Fruit fly (Drosophila melanogaster) whole organism, embryonic: ENCODE measurements around the gene Nph.

Source experiments
- Ada2b ChIP-seq: fragments of 200-800 bp; sonication (Bioruptor generic); IDR thresholded peaks from 2 replicates; pipeline ENCODE4 v1.3.6; 2022; ENCODE audit warnings: missing biosample characterization, missing genetic modification characterization
- Antp ChIP-seq: fragments of 200-800 bp; sonication (Bioruptor generic); optimal IDR thresholded peaks from 3 replicates; lab custom pipeline; 2016; ENCODE audit warnings: missing biosample characterization, missing genetic modification characterization
- Bgb ChIP-seq: fragments of 200-800 bp; sonication (Bioruptor generic); IDR thresholded peaks from 2 replicates; pipeline ENCODE4 v1.3.6; 2022; ENCODE audit warnings: missing biosample characterization, missing genetic modification characterization; ENCODE audit not compliant: partially characterized antibody
- Blimp-1 ChIP-seq: fragments of 200-800 bp; sonication (Bioruptor generic); optimal IDR thresholded peaks from 3 replicates; lab custom pipeline; 2018; ENCODE audit warnings: missing biosample characterization, missing genetic modification characterization, mild to moderate bottlenecking, moderate library complexity, missing genetic modification reagents
- CG11398 ChIP-seq: fragments of 200-800 bp; sonication (Bioruptor generic); optimal IDR thresholded peaks from 2 replicates; lab custom pipeline; 2016; ENCODE audit warnings: missing biosample characterization, missing genetic modification characterization
- CG11695 ChIP-seq: fragments of 200-800 bp; sonication (Bioruptor generic); IDR thresholded peaks from 3 replicates; pipeline ENCODE4 v1.3.6; 2022; ENCODE audit warnings: missing biosample characterization, missing genetic modification characterization
- CG13296 ChIP-seq: fragments of 200-800 bp; sonication (Bioruptor generic); optimal IDR thresholded peaks from 3 replicates; lab custom pipeline; 2018; ENCODE audit warnings: missing biosample characterization, mild to moderate bottlenecking, missing genetic modification characterization
- CG14667 ChIP-seq: fragments of 200-800 bp; sonication (Bioruptor generic); IDR thresholded peaks from 2 replicates; pipeline ENCODE4 v1.3.6; 2022; ENCODE audit warnings: missing biosample characterization, missing genetic modification characterization
- CG1602 ChIP-seq: fragments of 200-800 bp; sonication (Bioruptor generic); optimal IDR thresholded peaks from 3 replicates; lab custom pipeline; 2016; ENCODE audit warnings: missing biosample characterization, missing genetic modification characterization
- CG17829 ChIP-seq: fragments of 200-800 bp; optimal IDR thresholded peaks from 2 replicates; lab custom pipeline; 2019; ENCODE audit warnings: missing biosample characterization, mild to moderate bottlenecking, missing genetic modification characterization, moderate library complexity
- CG1792 ChIP-seq: fragments of 200-800 bp; sonication (Bioruptor generic); optimal IDR thresholded peaks from 2 replicates; lab custom pipeline; 2016; ENCODE audit warnings: missing biosample characterization, missing genetic modification characterization
- CG2712 ChIP-seq: fragments of 200-800 bp; optimal IDR thresholded peaks from 3 replicates; lab custom pipeline; 2019; ENCODE audit warnings: missing biosample characterization, mild to moderate bottlenecking, missing genetic modification characterization, moderate library complexity
- CG3065 ChIP-seq: fragments of 200-800 bp; sonication (Bioruptor generic); optimal IDR thresholded peaks from 2 replicates; lab custom pipeline; 2016; ENCODE audit warnings: missing biosample characterization, missing genetic modification characterization
- CG34422 ChIP-seq: fragments of 200-800 bp; sonication (Bioruptor generic); IDR thresholded peaks from 3 replicates; pipeline ENCODE4 v1.3.6; 2022; ENCODE audit warnings: missing biosample characterization, missing genetic modification characterization
- CG4404 ChIP-seq: fragments of 200-800 bp; sonication (Bioruptor generic); IDR thresholded peaks from 2 replicates; pipeline ENCODE4 v1.3.6; 2022; ENCODE audit warnings: missing biosample characterization, missing genetic modification characterization
- CG4617 ChIP-seq: fragments of 200-800 bp; sonication (Bioruptor generic); optimal IDR thresholded peaks from 3 replicates; lab custom pipeline; 2016; ENCODE audit warnings: missing biosample characterization, missing genetic modification characterization, borderline replicate concordance
- CG8290 ChIP-seq, 3 experiments: fragments of 200-800 bp; sonication (Bioruptor generic); optimal IDR thresholded peaks; 2 replicates each; lab custom pipeline; 2016 to 2019; ENCODE audit warnings: missing biosample characterization in 3 of 3, missing genetic modification characterization in 3 of 3, mild to moderate bottlenecking in 2 of 3, moderate library complexity in 1 of 3
- CG9727 ChIP-seq: fragments of 200-800 bp; sonication (Bioruptor generic); optimal IDR thresholded peaks from 3 replicates; lab custom pipeline; 2017; ENCODE audit warnings: missing biosample characterization, mild to moderate bottlenecking, missing genetic modification characterization
- CG9932 ChIP-seq: fragments of 200-800 bp; sonication (Bioruptor generic); IDR thresholded peaks from 2 replicates; pipeline ENCODE4 v1.3.6; 2022; ENCODE audit warnings: missing biosample characterization, missing genetic modification characterization
- CTCF ChIP-seq: fragments of 200-800 bp; sonication (Bioruptor generic); optimal IDR thresholded peaks from 2 replicates; lab custom pipeline; 2017; ENCODE audit warnings: missing biosample characterization, mild to moderate bottlenecking, missing genetic modification characterization, moderate library complexity
- Dip2 ChIP-seq: fragments of 200-800 bp; sonication (Bioruptor generic); IDR thresholded peaks from 2 replicates; pipeline ENCODE4 v1.3.6; 2022; ENCODE audit warnings: missing biosample characterization, missing genetic modification characterization
- Elba2 ChIP-seq: fragments of 200-800 bp; sonication (Bioruptor generic); optimal IDR thresholded peaks from 3 replicates; lab custom pipeline; 2016; ENCODE audit warnings: missing biosample characterization, missing genetic modification characterization
- GATAe ChIP-seq: fragments of 200-800 bp; sonication (Bioruptor generic); conservative IDR thresholded peaks from 2 replicates; pipeline ENCODE4 v1.3.6; 2022; ENCODE audit warnings: missing biosample characterization, missing genetic modification characterization
- H15 ChIP-seq: fragments of 200-800 bp; sonication (Bioruptor generic); IDR thresholded peaks from 3 replicates; pipeline ENCODE4 v1.3.6; 2022; ENCODE audit warnings: missing biosample characterization, missing genetic modification characterization
- HLH4C ChIP-seq: fragments of 200-800 bp; sonication (Bioruptor generic); IDR thresholded peaks from 3 replicates; pipeline ENCODE4 v1.3.6; 2022; ENCODE audit warnings: missing biosample characterization, missing genetic modification characterization; ENCODE audit not compliant: partially characterized antibody
- Hand ChIP-seq: fragments of 200-800 bp; sonication (Bioruptor generic); optimal IDR thresholded peaks from 2 replicates; lab custom pipeline; 2017; ENCODE audit warnings: mild to moderate bottlenecking, missing biosample characterization, missing genetic modification reagents, missing genetic modification characterization
- Hey ChIP-seq: fragments of 200-800 bp; sonication (Bioruptor generic); optimal IDR thresholded peaks from 3 replicates; lab custom pipeline; 2018; ENCODE audit warnings: missing biosample characterization, mild to moderate bottlenecking, missing genetic modification characterization
- Jarid2 ChIP-seq: fragments of 200-800 bp; sonication (Bioruptor generic); optimal IDR thresholded peaks from 3 replicates; lab custom pipeline; 2017; ENCODE audit warnings: mild to moderate bottlenecking, missing biosample characterization, missing genetic modification reagents, missing genetic modification characterization
- Mes4 ChIP-seq: fragments of 200-800 bp; sonication (Bioruptor generic); optimal IDR thresholded peaks from 2 replicates; lab custom pipeline; 2016; ENCODE audit warnings: missing biosample characterization, missing genetic modification characterization
- Nf-YC ChIP-seq: fragments of 200-800 bp; optimal IDR thresholded peaks from 3 replicates; lab custom pipeline; 2019; ENCODE audit warnings: missing biosample characterization, mild to moderate bottlenecking, missing genetic modification characterization, moderate library complexity
- ac ChIP-seq: fragments of 200-800 bp; sonication (Bioruptor generic); optimal IDR thresholded peaks from 3 replicates; lab custom pipeline; 2017; ENCODE audit warnings: missing biosample characterization, mild to moderate bottlenecking, missing genetic modification characterization
- ap ChIP-seq: fragments of 200-800 bp; sonication (Bioruptor generic); IDR thresholded peaks from 2 replicates; pipeline ENCODE4 v1.3.6; 2022; ENCODE audit warnings: missing biosample characterization, missing genetic modification characterization
- bbx ChIP-seq: fragments of 200-800 bp; sonication (Bioruptor generic); IDR thresholded peaks from 2 replicates; pipeline ENCODE4 v1.3.6; 2022; ENCODE audit warnings: missing biosample characterization, missing genetic modification characterization; ENCODE audit not compliant: partially characterized antibody
- dm ChIP-seq: fragments of 200-800 bp; sonication (Bioruptor generic); optimal IDR thresholded peaks from 3 replicates; lab custom pipeline; 2016; ENCODE audit warnings: missing biosample characterization, missing genetic modification characterization
- en ChIP-seq: fragments of 200-800 bp; sonication (Bioruptor generic); optimal IDR thresholded peaks from 2 replicates; lab custom pipeline; 2016; ENCODE audit warnings: missing biosample characterization, missing genetic modification characterization
- grn ChIP-seq: fragments of 200-800 bp; sonication (Bioruptor generic); optimal IDR thresholded peaks from 3 replicates; lab custom pipeline; 2017; ENCODE audit warnings: missing biosample characterization, missing genetic modification characterization
- gro ChIP-seq: fragments of 200-800 bp; sonication (Bioruptor generic); optimal IDR thresholded peaks from 2 replicates; lab custom pipeline; 2016; ENCODE audit warnings: missing biosample characterization, missing genetic modification characterization
- klu ChIP-seq: fragments of 200-800 bp; sonication (Bioruptor generic); IDR thresholded peaks from 2 replicates; pipeline ENCODE4 v1.3.6; 2022; ENCODE audit warnings: missing biosample characterization, missing genetic modification characterization
- mld ChIP-seq: fragments of 200-800 bp; sonication (Bioruptor generic); IDR thresholded peaks from 3 replicates; pipeline ENCODE4 v1.3.6; 2022; ENCODE audit warnings: missing biosample characterization, missing genetic modification characterization; ENCODE audit not compliant: partially characterized antibody
- nau ChIP-seq: fragments of 200-800 bp; sonication (Bioruptor generic); optimal IDR thresholded peaks from 3 replicates; lab custom pipeline; 2017; ENCODE audit warnings: missing biosample characterization, mild to moderate bottlenecking, missing genetic modification characterization, missing genetic modification reagents
- onecut ChIP-seq: fragments of 200-800 bp; sonication (Bioruptor generic); IDR thresholded peaks from 2 replicates; pipeline ENCODE4 v1.3.6; 2022; ENCODE audit warnings: missing biosample characterization, missing genetic modification characterization
- pita ChIP-seq: fragments of 200-800 bp; sonication (Bioruptor generic); optimal IDR thresholded peaks from 2 replicates; lab custom pipeline; 2017; ENCODE audit warnings: missing biosample characterization, mild to moderate bottlenecking, missing genetic modification characterization
- prd ChIP-seq, 3 experiments: fragments of >200 bp in 2 of 3; fragments of 200-800 bp in 1 of 3; sonication (Bioruptor generic) in 1 of 3; optimal IDR thresholded peaks in 2 of 3; IDR thresholded peaks in 1 of 3; 2 replicates in 2 of 3; 3 replicates in 1 of 3; pipeline versions ENCODE4 v1.3.6 to Lab custom; 2017 to 2022; ENCODE audit warnings: missing biosample characterization in 1 of 3, missing genetic modification characterization in 1 of 3
- repo ChIP-seq: fragments of 200-800 bp; sonication (Bioruptor generic); optimal IDR thresholded peaks from 2 replicates; lab custom pipeline; 2016; ENCODE audit warnings: missing biosample characterization, missing genetic modification characterization
- salm ChIP-seq: fragments of 200-800 bp; sonication (Bioruptor generic); optimal IDR thresholded peaks from 2 replicates; lab custom pipeline; 2018; ENCODE audit warnings: missing biosample characterization, mild to moderate bottlenecking, missing genetic modification characterization
- sima ChIP-seq: fragments of 200-800 bp; sonication (Bioruptor generic); optimal IDR thresholded peaks from 2 replicates; lab custom pipeline; 2016; ENCODE audit warnings: missing biosample characterization, missing genetic modification characterization
- sr ChIP-seq: fragments of 200-800 bp; sonication (Bioruptor generic); IDR thresholded peaks from 3 replicates; pipeline ENCODE4 v1.3.6; 2022; ENCODE audit warnings: missing biosample characterization, missing genetic modification characterization
- ssp ChIP-seq: fragments of 200-800 bp; sonication (Bioruptor generic); IDR thresholded peaks from 2 replicates; pipeline ENCODE4 v1.3.6; 2022; ENCODE audit warnings: missing biosample characterization, missing genetic modification characterization
- trem ChIP-seq: fragments of 200-800 bp; optimal IDR thresholded peaks from 3 replicates; lab custom pipeline; 2019; ENCODE audit warnings: missing biosample characterization, mild to moderate bottlenecking, missing genetic modification characterization, moderate library complexity
- unc-4 ChIP-seq: fragments of 200-800 bp; sonication (Bioruptor generic); IDR thresholded peaks from 2 replicates; pipeline ENCODE4 v1.3.6; 2022; ENCODE audit warnings: missing biosample characterization, missing genetic modification characterization; ENCODE audit not compliant: partially characterized antibody
- unpg ChIP-seq: fragments of 200-800 bp; sonication (Bioruptor generic); optimal IDR thresholded peaks from 3 replicates; lab custom pipeline; 2018; ENCODE audit warnings: missing biosample characterization, mild to moderate bottlenecking, missing genetic modification characterization, moderate library complexity

The Nph gene

dm6 chr3R:30014977-30015514 lies 10.4 kb upstream of the Nph start, which contains the start of gene CG7920 (continued):
- TF ChIP-seq CG8290 (GFP tag; optimal IDR thresholded peaks at IDR 0.05; lab: Kevin White, UChicago) (peak; percentile 2), CG8290 (tag; optimal IDR thresholded peaks at IDR 0.05; lab: Kevin White, UChicago) (peak in 1 of 2 experiments; percentile 46), GATAe (GFP tag; lab: Robert Waterston, UW) (no peak), CG4617 (GFP tag; lab: Kevin White, UChicago) (no peak), unc-4 (GFP tag; lab: Robert Waterston, UW) (peak; percentile 83), prd (optimal IDR thresholded peaks at IDR 0.05; lab: Kevin White, UChicago) (no peak), prd (GFP tag; IDR thresholded peaks at IDR 0.05; lab: Robert Waterston, UW) (no peak), CG34422 (GFP tag; lab: Robert Waterston, UW) (peak; percentile 55; the same call in 2 of the 3 replicates), ssp (GFP tag; lab: Robert Waterston, UW) (no peak), Blimp-1 (GFP tag; lab: Kevin White, UChicago) (no peak), CG14667 (no peak), onecut (GFP tag; lab: Robert Waterston, UW) (no peak), sr (GFP tag; lab: Robert Waterston, UW) (no peak), Antp (no peak), CG1602 (GFP tag; lab: Kevin White, UChicago) (no peak), mld (peak; percentile 13; the same call in 1 of the 3 replicates), gro (GFP tag; lab: Kevin White, UChicago) (no peak), sima (GFP tag; lab: Kevin White, UChicago) (no peak), CG9727 (GFP tag; lab: Kevin White, UChicago) (no peak), pita (GFP tag; lab: Kevin White, UChicago) (no peak), Bgb (GFP tag; lab: Robert Waterston, UW) (peak; percentile 79), CG9932 (GFP tag; lab: Robert Waterston, UW) (no peak), CG17829 (peak; percentile 41), trem (tag; lab: Kevin White, UChicago) (peak; percentile 60), CG11398 (GFP tag; lab: Kevin White, UChicago) (no peak), grn (GFP tag; lab: Kevin White, UChicago) (no peak), ac (no peak), CG1792 (GFP tag; lab: Kevin White, UChicago) (no peak), Mes4 (GFP tag; lab: Kevin White, UChicago) (no peak), repo (GFP tag; lab: Kevin White, UChicago) (no peak), nau (GFP tag; lab: Kevin White, UChicago) (peak; percentile 12), Ada2b (no peak), dm (GFP tag; lab: Kevin White, UChicago) (peak; percentile 41), en (no peak), Elba2 (GFP tag; lab: Kevin White, UChicago) (no peak), CG11695 (GFP tag; lab: Robert Waterston, UW) (no peak), Hey (tag; lab: Kevin White, UChicago) (no peak), CG3065 (GFP tag; lab: Kevin White, UChicago) (no peak), HLH4C (GFP tag; lab: Robert Waterston, UW) (peak; percentile 71), CG4404 (GFP tag; lab: Robert Waterston, UW) (no peak), Hand (GFP tag; lab: Kevin White, UChicago) (peak; percentile 37), salm (tag; lab: Kevin White, UChicago) (no peak), CG13296 (GFP tag; lab: Kevin White, UChicago) (peak; percentile 48), Dip2 (no peak), Jarid2 (GFP tag; lab: Kevin White, UChicago) (peak; percentile 83), CTCF (peak; percentile 75), Nf-YC (tag; lab: Kevin White, UChicago) (peak; percentile 41), H15 (GFP tag; lab: Robert Waterston, UW) (no peak), unpg (peak; percentile 8), ap (no peak), CG2712 (tag; lab: Kevin White, UChicago) (peak; percentile 6), klu (GFP tag; lab: Robert Waterston, UW) (no peak), bbx (GFP tag; lab: Robert Waterston, UW) (peak; percentile 61)
